Worm (Caenorhabditis elegans): ENCODE data around the gene Y51B9A.5.
"Not testable (repeated sequence)": the region's sequence is repeated elsewhere in the genome, so short reads cannot be mapped to it uniquely, and the experiment has no call there.

Gene Y51B9A.5

DNA sequence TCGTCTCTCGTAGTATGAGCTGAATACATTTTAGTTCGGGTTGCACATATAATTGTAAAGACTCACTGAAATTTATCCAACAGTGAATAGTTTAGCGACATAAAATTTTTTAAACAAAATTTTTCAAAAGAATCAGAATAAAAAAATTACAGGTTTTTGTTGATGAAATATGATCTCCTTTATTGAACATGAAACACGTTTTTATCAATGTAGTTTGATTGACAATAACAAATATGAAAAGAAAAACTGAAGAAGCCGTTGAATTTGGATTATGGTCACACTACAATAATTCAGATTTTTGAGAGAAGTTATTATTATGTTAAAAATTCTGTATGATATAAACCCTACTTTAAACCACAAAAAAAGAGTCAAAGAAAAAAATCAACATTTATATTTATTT lies 36.1 kb downstream of the Y51B9A.5 start, which contains the start of gene chil-17:
TSS of gene chil-17 (minus strand) at position 101 of the 400 bp plus-strand sequence.
- no peak for TF ChIP-seq ces-1 (GFP tag; optimal IDR thresholded peaks at IDR 0.05)
- no peak for TF ChIP-seq unc-120 (tag; optimal IDR thresholded peaks at IDR 0.05; ENCODE audit: poor library complexity, severe bottlenecking)
- TF ChIP-seq lin-32 (GFP tag; optimal IDR thresholded peaks at IDR 0.05), result no peak
- no peak for TF ChIP-seq snpc-4 (tag; optimal IDR thresholded peaks at IDR 0.05)
- no peak for TF ChIP-seq nhr-76 (tag; optimal IDR thresholded peaks at IDR 0.05)
- TF ChIP-seq lsy-2 (tag; optimal IDR thresholded peaks at IDR 0.05), result no peak
- no peak for TF ChIP-seq zip-8 (tag; optimal IDR thresholded peaks at IDR 0.05)
- TF ChIP-seq hlh-1 (tag; optimal IDR thresholded peaks at IDR 0.05), result no peak
- no peak for TF ChIP-seq unc-62 (GFP tag; optimal IDR thresholded peaks at IDR 0.05)
- TF ChIP-seq lin-13 (tag; optimal IDR thresholded peaks at IDR 0.05), result no peak
- TF ChIP-seq nhr-2 (tag; optimal IDR thresholded peaks at IDR 0.05), result no peak
- no peak for TF ChIP-seq sem-2 (GFP tag; optimal IDR thresholded peaks at IDR 0.05)
- no peak for TF ChIP-seq pha-4 (tag; optimal IDR thresholded peaks at IDR 0.05)

DNA sequence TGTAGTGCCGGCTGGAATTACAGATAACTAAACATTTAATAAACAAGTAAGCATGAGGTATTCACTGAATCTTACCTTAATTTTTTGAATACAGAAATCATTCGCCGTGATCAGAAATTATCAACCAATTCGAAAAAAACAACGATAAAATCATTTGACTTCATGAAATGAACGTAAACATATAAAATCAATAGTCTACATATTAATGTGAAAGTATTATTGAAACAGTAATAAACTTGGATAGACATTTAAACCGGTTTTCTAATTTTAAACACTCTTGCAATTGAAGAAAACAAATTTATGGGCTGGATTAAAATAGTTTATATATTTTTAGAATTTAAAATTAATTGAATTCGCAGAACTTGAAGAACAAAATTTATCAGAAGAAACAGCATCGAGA lies 37.9 kb downstream of the Y51B9A.5 start, which contains the start of gene chil-16:
TSS of gene chil-16 (minus strand) at position 101 of the 400 bp plus-strand sequence.
- TF ChIP-seq ces-1 (GFP tag; optimal IDR thresholded peaks at IDR 0.05), result no peak

DNA sequence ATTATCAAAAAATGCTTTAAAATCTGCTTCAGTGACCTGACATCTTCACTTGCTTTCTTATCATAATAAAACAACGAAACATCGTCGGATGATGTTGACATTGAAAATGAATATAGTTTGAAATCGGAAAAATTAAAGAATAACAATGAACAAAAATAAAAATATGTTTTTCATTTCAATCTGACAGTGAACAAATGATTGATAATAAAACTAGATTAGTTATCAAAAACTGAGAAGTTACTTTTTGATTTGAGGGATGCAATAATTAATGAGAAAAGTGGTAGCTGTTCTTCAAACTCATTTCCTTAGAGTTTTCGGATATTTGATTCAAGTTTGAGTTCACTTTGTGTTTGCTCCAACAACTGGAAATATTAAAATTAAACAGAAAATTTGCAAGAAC lies 39.6 kb downstream of the Y51B9A.5 start, which contains the start of gene chil-15:
TSS of gene chil-15 (minus strand) at position 101 of the 400 bp plus-strand sequence.
- TF ChIP-seq mls-2 (tag; optimal IDR thresholded peaks at IDR 0.05) (no peak), nhr-12 (tag; optimal IDR thresholded peaks at IDR 0.05) (no peak), lsy-2 (tag; optimal IDR thresholded peaks at IDR 0.05) (no peak), mab-5 (tag; optimal IDR thresholded peaks at IDR 0.05) (no peak), blmp-1 (tag; optimal IDR thresholded peaks at IDR 0.05) (no peak), drap-1 (GFP tag; optimal IDR thresholded peaks at IDR 0.05) (no peak), unc-120 (tag; optimal IDR thresholded peaks at IDR 0.05; ENCODE audit: poor library complexity, severe bottlenecking) (no peak), ztf-11 (tag; optimal IDR thresholded peaks at IDR 0.05) (no peak), elt-3 (tag; optimal IDR thresholded peaks at IDR 0.05) (no peak)

DNA sequence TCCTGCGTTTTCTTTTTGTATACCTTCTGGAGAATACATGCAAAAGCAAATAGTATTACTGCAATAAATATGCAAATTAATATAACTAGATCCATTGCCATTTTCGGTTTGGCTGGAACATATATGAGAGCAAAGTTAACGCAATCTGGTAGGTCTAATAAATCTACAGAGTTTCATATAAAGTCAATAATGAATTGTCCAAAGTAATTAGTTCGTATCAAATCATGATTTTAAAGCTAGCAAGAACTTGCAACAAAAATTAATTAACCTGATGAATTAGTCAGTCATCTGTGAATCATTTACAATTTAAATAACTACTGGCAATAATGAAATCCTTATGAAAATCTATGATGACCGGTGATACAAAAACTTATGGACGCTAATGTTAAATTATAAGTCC lies 41.4 kb downstream of the Y51B9A.5 start, which contains the start of gene R09D1.13:
TSS of gene R09D1.13 (minus strand) at position 101 of the 400 bp plus-strand sequence.
- TF ChIP-seq snpc-4 (tag; optimal IDR thresholded peaks at IDR 0.05) (no peak), ces-1 (GFP tag; optimal IDR thresholded peaks at IDR 0.05) (no peak), elt-1 (tag; optimal IDR thresholded peaks at IDR 0.05; ENCODE audit: borderline replicate concordance, insufficient read depth) (no peak), M03D4.4 (tag; optimal IDR thresholded peaks at IDR 0.05) (no peak), nhr-28 (tag; optimal IDR thresholded peaks at IDR 0.05) (no peak), elt-3 (tag; optimal IDR thresholded peaks at IDR 0.05) (no peak), mls-2 (tag; optimal IDR thresholded peaks at IDR 0.05) (no peak), nhr-2 (tag; optimal IDR thresholded peaks at IDR 0.05) (no peak), lsy-2 (tag; optimal IDR thresholded peaks at IDR 0.05) (no peak), pha-4 (tag; optimal IDR thresholded peaks at IDR 0.05) (no peak), ceh-43 (GFP tag; optimal IDR thresholded peaks at IDR 0.05) (no peak), flh-1 (GFP tag; optimal IDR thresholded peaks at IDR 0.05) (no peak), ceh-39 (tag; optimal IDR thresholded peaks at IDR 0.05) (no peak)

DNA sequence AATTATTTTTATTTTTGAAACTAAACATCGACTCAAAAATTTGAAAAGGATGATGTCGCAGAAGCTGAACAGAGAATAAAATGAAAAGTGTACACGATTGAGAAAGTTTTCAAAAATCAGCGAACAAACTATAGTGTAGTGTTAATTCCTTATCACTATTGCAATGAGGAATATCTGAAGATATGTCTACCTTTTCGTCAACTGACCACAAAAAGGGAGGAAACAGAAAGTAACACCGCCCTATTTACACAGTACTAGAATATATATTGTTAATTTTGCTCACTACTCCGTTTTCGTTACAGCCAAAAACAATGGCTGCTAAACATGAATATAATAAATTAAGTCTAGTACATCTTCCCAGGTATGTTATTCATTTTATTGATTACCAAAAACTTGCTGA lies 44.0 kb downstream of the Y51B9A.5 start, which contains the start of gene chil-18:
TSS of gene chil-18 (plus strand) at position 301 of the 400 bp plus-strand sequence.
- TF ChIP-seq ces-1 (GFP tag; optimal IDR thresholded peaks at IDR 0.05) (no peak), unc-62 (GFP tag; optimal IDR thresholded peaks at IDR 0.05) (no peak), ztf-11 (tag; optimal IDR thresholded peaks at IDR 0.05) (no peak), mep-1 (tag; optimal IDR thresholded peaks at IDR 0.05) (no peak), ham-2 (GFP tag; optimal IDR thresholded peaks at IDR 0.05) (no peak), nhr-76 (tag; optimal IDR thresholded peaks at IDR 0.05) (no peak), pha-4 (tag; optimal IDR thresholded peaks at IDR 0.05) (no peak), mab-5 (tag; optimal IDR thresholded peaks at IDR 0.05) (no peak), unc-39 (tag; optimal IDR thresholded peaks at IDR 0.05) (no peak), zip-8 (tag; optimal IDR thresholded peaks at IDR 0.05) (no peak), mls-2 (tag; optimal IDR thresholded peaks at IDR 0.05) (no peak), lin-32 (GFP tag; optimal IDR thresholded peaks at IDR 0.05) (no peak), drap-1 (GFP tag; optimal IDR thresholded peaks at IDR 0.05) (no peak), snpc-4 (tag; optimal IDR thresholded peaks at IDR 0.05) (no peak), lin-13 (tag; optimal IDR thresholded peaks at IDR 0.05) (no peak), M03D4.4 (tag; optimal IDR thresholded peaks at IDR 0.05) (no peak), elt-1 (tag; optimal IDR thresholded peaks at IDR 0.05; ENCODE audit: borderline replicate concordance, insufficient read depth) (no peak)

DNA sequence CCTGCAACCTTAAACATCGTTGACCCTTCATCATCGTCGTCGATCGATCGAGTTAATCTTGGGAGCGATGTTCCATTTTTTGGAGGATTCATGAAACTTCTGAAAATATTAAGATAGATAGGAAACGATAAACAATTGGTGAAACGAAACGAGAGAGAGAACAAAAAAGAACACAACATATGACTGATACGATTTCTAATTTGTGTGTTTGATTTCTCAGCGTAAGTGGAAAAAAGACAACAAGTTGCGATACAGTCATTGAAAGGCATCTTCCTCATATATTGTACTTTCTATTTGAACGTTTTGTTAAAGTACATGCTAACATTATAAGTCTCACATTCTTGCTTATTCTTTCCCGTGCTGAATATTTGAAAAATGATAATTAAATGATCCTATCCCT lies 48.2 kb downstream of the Y51B9A.5 start, which contains the start of gene R09D1.12:
TSS of gene R09D1.12 (minus strand) at position 101 of the 400 bp plus-strand sequence.
- not testable (repeated sequence) for TF ChIP-seq hlh-1, cnd-1, ztf-11 (tag; optimal IDR thresholded peaks at IDR 0.05)
